Fruit fly (Drosophila melanogaster): ENCODE results near the gene Etl1.

The Etl1 gene

dm6 chr2L:9908468-9908967, 3.9 kb downstream of the Etl1 start, which contains the start of gene CG13124:
Gene CG13124, minus strand, starts transcription at chr2L:9908633.
- TF ChIP-seq tai (GFP tag; optimal IDR thresholded peaks at IDR 0.05) = no peak
- TF ChIP-seq h (GFP tag; optimal IDR thresholded peaks at IDR 0.05) = peak; percentile 27
- peak; percentile 41 to 59 for TF ChIP-seq dl (GFP tag; optimal IDR thresholded peaks at IDR 0.05; ENCODE audit: insufficient read depth in 1 of 2, partially characterized antibody in 2 of 2)
- TF ChIP-seq CrebA (GFP tag; optimal IDR thresholded peaks at IDR 0.05; ENCODE audit: borderline replicate concordance) = no peak
- no peak for TF ChIP-seq fru (GFP tag; optimal IDR thresholded peaks at IDR 0.05)
- TF ChIP-seq Hr78 (GFP tag; optimal IDR thresholded peaks at IDR 0.05) = no peak
- TF ChIP-seq dmrt93B (GFP tag; optimal IDR thresholded peaks at IDR 0.05) = no peak
- peak; percentile 82 for TF ChIP-seq Dif (GFP tag; optimal IDR thresholded peaks at IDR 0.05; ENCODE audit: partially characterized antibody)
- TF ChIP-seq CG9705 (GFP tag; optimal IDR thresholded peaks at IDR 0.05) = no peak
- no peak for TF ChIP-seq dsf (GFP tag; optimal IDR thresholded peaks at IDR 0.05; ENCODE audit: borderline replicate concordance)
- TF ChIP-seq sv (GFP tag; optimal IDR thresholded peaks at IDR 0.05) = no peak
- TF ChIP-seq woc (GFP tag; optimal IDR thresholded peaks at IDR 0.05) = no peak
- no peak for TF ChIP-seq Rel (GFP tag; optimal IDR thresholded peaks at IDR 0.05)
- no peak for TF ChIP-seq Rel (tag; optimal IDR thresholded peaks at IDR 0.05)
- no peak for TF ChIP-seq sage (GFP tag; optimal IDR thresholded peaks at IDR 0.05)
- TF ChIP-seq pan (optimal IDR thresholded peaks at IDR 0.05) = no peak
- no peak for TF ChIP-seq lola (GFP tag; optimal IDR thresholded peaks at IDR 0.05)
- no peak for TF ChIP-seq Mio (GFP tag; optimal IDR thresholded peaks at IDR 0.05)
- no peak for TF ChIP-seq brk (GFP tag; optimal IDR thresholded peaks at IDR 0.05)
- no peak for TF ChIP-seq rgr (GFP tag; optimal IDR thresholded peaks at IDR 0.05)
- no peak for TF ChIP-seq Vsx2 (GFP tag; optimal IDR thresholded peaks at IDR 0.05; ENCODE audit: partially characterized antibody)
- TF ChIP-seq Abd-B (GFP tag; optimal IDR thresholded peaks at IDR 0.05) = no peak
- peak in 1 of 2 experiments; percentile 6 for TF ChIP-seq foxo (GFP tag; optimal IDR thresholded peaks at IDR 0.05)
- no peak for TF ChIP-seq Dfd (GFP tag; optimal IDR thresholded peaks at IDR 0.05)
- no peak for TF ChIP-seq psq (GFP tag; optimal IDR thresholded peaks at IDR 0.05)
- no peak for TF ChIP-seq OdsH (GFP tag; optimal IDR thresholded peaks at IDR 0.05)
- TF ChIP-seq HLH106 (tag; optimal IDR thresholded peaks at IDR 0.05) = no peak
- no peak for TF ChIP-seq Hnf4 (GFP tag; optimal IDR thresholded peaks at IDR 0.05)
- no peak for TF ChIP-seq GATAd (GFP tag; optimal IDR thresholded peaks at IDR 0.05)

dm6 chr2L:9907320-9908256, 4.8 kb downstream of the Etl1 start:
- peak; percentile 23 for TF ChIP-seq Jra (GFP tag; optimal IDR thresholded peaks at IDR 0.05)
- peak; percentile 61 for TF ChIP-seq psq (GFP tag; optimal IDR thresholded peaks at IDR 0.05)
- peak; percentile 24 for TF ChIP-seq N (GFP tag; optimal IDR thresholded peaks at IDR 0.05)
- no peak for TF ChIP-seq CG32264 (GFP tag; optimal IDR thresholded peaks at IDR 0.05)

dm6 chr2L:9906641-9907040, 5.8 kb downstream of the Etl1 start:
- TF ChIP-seq dl (GFP tag; optimal IDR thresholded peaks at IDR 0.05; ENCODE audit: insufficient read depth in 1 of 2, partially characterized antibody in 2 of 2) = no peak
- no peak for TF ChIP-seq CrebA (GFP tag; optimal IDR thresholded peaks at IDR 0.05; ENCODE audit: borderline replicate concordance)
- no peak for TF ChIP-seq tai (GFP tag; optimal IDR thresholded peaks at IDR 0.05)
- no peak for TF ChIP-seq h (GFP tag; optimal IDR thresholded peaks at IDR 0.05)
- no peak for TF ChIP-seq Mio (GFP tag; optimal IDR thresholded peaks at IDR 0.05)
- no peak for TF ChIP-seq sage (GFP tag; optimal IDR thresholded peaks at IDR 0.05)
- TF ChIP-seq N (GFP tag; optimal IDR thresholded peaks at IDR 0.05) = no peak
- no peak for TF ChIP-seq brk (GFP tag; optimal IDR thresholded peaks at IDR 0.05)
- no peak for TF ChIP-seq jim (GFP tag; optimal IDR thresholded peaks at IDR 0.05)
- no peak for TF ChIP-seq Jra (GFP tag; optimal IDR thresholded peaks at IDR 0.05)
- TF ChIP-seq OdsH (GFP tag; optimal IDR thresholded peaks at IDR 0.05) = no peak
- no peak for TF ChIP-seq Vsx2 (GFP tag; optimal IDR thresholded peaks at IDR 0.05; ENCODE audit: partially characterized antibody)

dm6 chr2L:9903028-9903427, 9.4 kb downstream of the Etl1 start, which contains the start of gene Muc30E:
Gene Muc30E, minus strand, starts transcription at chr2L:9903128.
- no peak for TF ChIP-seq GATAd (GFP tag; optimal IDR thresholded peaks at IDR 0.05)
- TF ChIP-seq ey (GFP tag; optimal IDR thresholded peaks at IDR 0.05) = no peak

Data from whole organism, wandering third instar larva.